Fruit fly (Drosophila melanogaster) S2 (cell line): ENCODE measurements around the gene Cp7Fb.

Source experiments
- CG8478 ChIP-seq: fragments of >200 bp; optimal IDR thresholded peaks from 2 replicates; lab custom pipeline; 2018
- CTCF ChIP-seq, 2 experiments: fragments of >200 bp; optimal IDR thresholded peaks; 2 replicates each; lab custom pipeline; 2018

DNA sequence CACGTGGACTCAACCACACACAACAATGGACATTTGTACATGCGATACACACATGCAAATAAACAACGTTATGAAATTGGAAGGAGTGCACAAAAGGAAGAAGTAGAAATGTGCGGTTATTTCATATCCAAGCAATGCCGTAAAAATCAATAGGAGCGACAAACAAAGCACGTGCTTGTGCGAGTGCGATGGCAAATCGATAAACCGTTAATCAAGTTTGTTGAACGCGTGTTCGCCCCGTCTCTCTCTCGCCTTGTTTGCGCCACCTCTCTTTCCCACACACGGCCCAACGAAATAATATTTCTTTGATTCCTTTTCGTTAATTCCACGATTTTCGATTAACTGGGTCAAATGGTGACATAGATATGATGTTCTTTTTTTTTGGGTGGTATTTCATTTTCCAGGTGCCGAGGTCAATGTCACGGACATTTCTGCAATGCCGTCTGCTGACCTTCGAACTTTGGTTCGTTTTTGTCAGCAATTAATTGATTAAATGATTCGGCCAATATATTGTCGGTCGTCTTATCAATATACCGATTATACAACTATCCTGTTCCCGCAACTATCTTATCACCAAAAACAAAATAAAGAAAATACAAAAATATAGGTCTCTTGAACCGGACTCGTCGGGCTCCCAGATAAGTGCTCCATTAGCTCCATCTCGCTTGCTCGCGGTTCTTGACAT is 16.8 kb downstream of the Cp7Fb start:
- no peak for TF ChIP-seq CG8478 (lab: Kevin White, UChicago)
- TF ChIP-seq CTCF (optimal IDR thresholded peaks at IDR 0.05; lab: Kevin White, UChicago), result no peak
